Worm (Caenorhabditis elegans) whole organism, L1 larva: Measurements from ENCODE around the gene F21F8.5.
A peak's percentile ranks its signal among the peaks of the same experiment; 100 is the strongest.

ENCODE experiments used
- C16A3.4 ChIP-seq: fragments of 150-350 bp; optimal IDR thresholded peaks from 2 replicates; lab custom pipeline; 2014; ENCODE audit warnings: missing biosample characterization, missing genetic modification characterization
- F16B12.6 ChIP-seq: fragments of 150-350 bp; optimal IDR thresholded peaks from 2 replicates; lab custom pipeline; 2014; ENCODE audit warnings: missing biosample characterization, missing genetic modification characterization
- alr-1 ChIP-seq: fragments of 200-800 bp; sonication (Bioruptor generic); optimal IDR thresholded peaks from 2 replicates; lab custom pipeline; 2018; ENCODE audit warnings: borderline replicate concordance, mild to moderate bottlenecking, missing genetic modification characterization, missing compliant biosample characterization
- blmp-1 ChIP-seq: fragments of 150-350 bp; optimal IDR thresholded peaks from 2 replicates; lab custom pipeline; 2014; ENCODE audit warnings: missing biosample characterization, missing genetic modification characterization
- ceh-8 ChIP-seq: fragments of 200-800 bp; sonication (Bioruptor generic); optimal IDR thresholded peaks from 2 replicates; lab custom pipeline; 2018; ENCODE audit warnings: mild to moderate bottlenecking, missing genetic modification characterization, moderate library complexity, missing compliant biosample characterization
- ceh-82 ChIP-seq, 3 experiments: fragments of 150-350 bp in 1 of 3; sonication (generic microtip) in 2 of 3; optimal IDR thresholded peaks; 2 replicates each; lab custom pipeline; 2014 to 2017; ENCODE audit warnings: missing biosample characterization in 3 of 3, missing genetic modification characterization in 3 of 3
- ceh-90 ChIP-seq: sonication (generic microtip); optimal IDR thresholded peaks from 2 replicates; lab custom pipeline; 2016; ENCODE audit warnings: missing genetic modification characterization, missing compliant biosample characterization
- dpl-1 ChIP-seq, 3 experiments: fragments of 150-350 bp in 2 of 3; sonication (generic microtip) in 1 of 3; optimal IDR thresholded peaks; 2 replicates each; lab custom pipeline; 2014 to 2017; ENCODE audit warnings: missing biosample characterization in 3 of 3, missing genetic modification characterization in 3 of 3, missing genetic modification reagents in 3 of 3
- dsc-1 ChIP-seq: sonication (generic microtip); optimal IDR thresholded peaks from 2 replicates; lab custom pipeline; 2016; ENCODE audit warnings: mild to moderate bottlenecking, missing genetic modification characterization, missing compliant biosample characterization
- efl-1 ChIP-seq, 4 experiments: fragments of 150-350 bp; optimal IDR thresholded peaks in 3 of 4; peaks in 1 of 4; 1 replicate in 1 of 4; 2 replicates in 3 of 4; lab custom pipeline; 2014; ENCODE audit warnings: missing biosample characterization in 2 of 4, missing genetic modification characterization in 2 of 4, missing genetic modification reagents in 2 of 4
- efl-3 ChIP-seq: fragments of 200-800 bp; sonication (Bioruptor generic); optimal IDR thresholded peaks from 2 replicates; lab custom pipeline; 2018; ENCODE audit warnings: mild to moderate bottlenecking, missing genetic modification characterization, missing compliant biosample characterization
- egl-27 ChIP-seq, 2 experiments: fragments of 150-350 bp in 1 of 2; sonication (generic microtip); optimal IDR thresholded peaks; 3 replicates each; lab custom pipeline; 2017 to 2018; ENCODE audit warnings: missing biosample characterization in 2 of 2, missing genetic modification characterization in 2 of 2, missing genetic modification reagents in 2 of 2
- elt-2 ChIP-seq: sonication (generic microtip); optimal IDR thresholded peaks from 2 replicates; lab custom pipeline; 2016; ENCODE audit warnings: missing genetic modification characterization, mild to moderate bottlenecking, inconsistent platforms, missing compliant biosample characterization, missing genetic modification reagents
- fkh-4 ChIP-seq: sonication (generic microtip); optimal IDR thresholded peaks from 2 replicates; lab custom pipeline; 2016; ENCODE audit warnings: missing compliant biosample characterization, missing genetic modification characterization, borderline replicate concordance
- fkh-8 ChIP-seq: sonication (generic microtip); optimal IDR thresholded peaks from 2 replicates; lab custom pipeline; 2016; ENCODE audit warnings: mild to moderate bottlenecking, missing genetic modification characterization, missing compliant biosample characterization
- hpl-2 ChIP-seq: fragments of 150-350 bp; optimal IDR thresholded peaks from 2 replicates; lab custom pipeline; 2014; ENCODE audit warnings: missing biosample characterization, missing genetic modification reagents, missing genetic modification characterization
- jun-1 ChIP-seq: fragments of 150-350 bp; optimal IDR thresholded peaks from 2 replicates; lab custom pipeline; 2014; ENCODE audit warnings: missing biosample characterization, missing genetic modification reagents, missing genetic modification characterization
- lin-13 ChIP-seq: fragments of 150-350 bp; optimal IDR thresholded peaks from 2 replicates; lab custom pipeline; 2014; ENCODE audit warnings: missing biosample characterization, missing genetic modification reagents, missing genetic modification characterization
- lin-15B ChIP-seq: fragments of 150-350 bp; sonication (generic microtip); optimal IDR thresholded peaks from 3 replicates; lab custom pipeline; 2014; ENCODE audit warnings: missing biosample characterization, missing genetic modification characterization
- lin-35 ChIP-seq, 2 experiments: fragments of 150-350 bp; optimal IDR thresholded peaks; 2 replicates each; lab custom pipeline; 2014; ENCODE audit warnings: missing biosample characterization in 2 of 2, missing genetic modification characterization in 2 of 2, missing genetic modification reagents in 2 of 2
- lin-39 ChIP-seq: fragments of 150-350 bp; optimal IDR thresholded peaks from 2 replicates; lab custom pipeline; 2014; ENCODE audit warnings: missing biosample characterization, missing genetic modification reagents, missing genetic modification characterization
- mep-1 ChIP-seq: fragments of 150-350 bp; optimal IDR thresholded peaks from 2 replicates; lab custom pipeline; 2014; ENCODE audit warnings: missing biosample characterization, missing genetic modification characterization
- nhr-20 ChIP-seq: sonication (generic microtip); optimal IDR thresholded peaks from 2 replicates; lab custom pipeline; 2016; ENCODE audit warnings: mild to moderate bottlenecking, missing genetic modification characterization, missing compliant biosample characterization
- nhr-71 ChIP-seq: sonication (generic microtip); optimal IDR thresholded peaks from 2 replicates; lab custom pipeline; 2016; ENCODE audit warnings: mild to moderate bottlenecking, missing genetic modification characterization, moderate library complexity, missing compliant biosample characterization
- nhr-85 ChIP-seq: sonication (generic microtip); peaks from one replicate; lab custom pipeline; 2016; ENCODE audit warnings: missing genetic modification characterization, inconsistent platforms, missing compliant biosample characterization
- nhr-90 ChIP-seq: sonication (generic microtip); optimal IDR thresholded peaks from 2 replicates; lab custom pipeline; 2016; ENCODE audit warnings: mild to moderate bottlenecking, missing genetic modification characterization, missing compliant biosample characterization; ENCODE audit not compliant: poor library complexity
- rnt-1 ChIP-seq: sonication (generic microtip); optimal IDR thresholded peaks from 2 replicates; lab custom pipeline; 2016; ENCODE audit warnings: mild to moderate bottlenecking, missing genetic modification characterization, moderate library complexity, missing compliant biosample characterization
- snpc-4 ChIP-seq: fragments of 150-350 bp; optimal IDR thresholded peaks from 2 replicates; lab custom pipeline; 2014; ENCODE audit warnings: missing biosample characterization, missing genetic modification characterization
- snu-23 ChIP-seq: sonication (generic microtip); optimal IDR thresholded peaks from 2 replicates; lab custom pipeline; 2016; ENCODE audit warnings: missing genetic modification characterization, missing compliant biosample characterization
- sox-4 ChIP-seq: sonication (generic microtip); optimal IDR thresholded peaks from 2 replicates; lab custom pipeline; 2016; ENCODE audit warnings: missing genetic modification characterization, missing compliant biosample characterization
- sup-37 ChIP-seq: fragments of 200-800 bp; sonication (Bioruptor generic); optimal IDR thresholded peaks from 2 replicates; lab custom pipeline; 2018; ENCODE audit warnings: mild to moderate bottlenecking, missing genetic modification characterization, missing compliant biosample characterization
- tbx-2 ChIP-seq: sonication (generic microtip); optimal IDR thresholded peaks from 2 replicates; lab custom pipeline; 2016; ENCODE audit warnings: missing genetic modification characterization, missing compliant biosample characterization
- tlp-1 ChIP-seq: fragments of 150-350 bp; optimal IDR thresholded peaks from 2 replicates; lab custom pipeline; 2014; ENCODE audit warnings: missing biosample characterization, missing genetic modification characterization
- unc-30 ChIP-seq: sonication (generic microtip); optimal IDR thresholded peaks from 2 replicates; lab custom pipeline; 2017; ENCODE audit warnings: missing biosample characterization, missing genetic modification characterization
- vab-15 ChIP-seq: sonication (generic microtip); optimal IDR thresholded peaks from 2 replicates; lab custom pipeline; 2017; ENCODE audit warnings: missing genotype, mild to moderate bottlenecking, missing genetic modification characterization, missing compliant biosample characterization
- ztf-11 ChIP-seq, 2 experiments: sonication (generic microtip); optimal IDR thresholded peaks; 2 replicates each; lab custom pipeline; 2016 to 2017; ENCODE audit warnings: missing genetic modification characterization in 2 of 2, missing biosample characterization in 1 of 2, missing compliant biosample characterization in 1 of 2

The F21F8.5 gene

DNA sequence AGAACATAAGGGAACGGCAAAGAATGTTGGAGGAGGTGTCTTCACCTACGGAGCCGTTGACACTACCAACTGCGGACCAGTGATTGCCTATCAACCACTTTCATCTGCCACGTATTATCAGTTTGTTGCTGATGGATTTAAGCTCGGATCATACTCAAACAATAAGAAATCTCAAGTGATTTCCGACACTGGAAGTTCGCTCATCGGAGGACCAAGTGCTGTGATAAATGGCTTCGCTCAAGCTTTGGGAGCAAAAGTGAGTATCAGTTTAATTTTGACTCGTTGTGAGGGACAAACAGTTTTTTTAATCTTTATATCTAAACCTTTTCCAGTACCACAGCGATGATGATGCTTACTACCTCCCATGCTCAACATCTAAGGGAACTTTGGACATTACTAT is 5.3 kb upstream of the F21F8.5 start:
- TF ChIP-seq tbx-2 (no peak), F16B12.6 (no peak), ztf-11 (tag; optimal IDR thresholded peaks at IDR 0.05; lab: Kevin White, UChicago) (no peak), egl-27 (tag; optimal IDR thresholded peaks at IDR 0.05; lab: Kevin White, UChicago) (no peak), fkh-8 (tag; lab: Kevin White, UChicago) (no peak), vab-15 (no peak), lin-13 (GFP tag; lab: Kevin White, UChicago) (no peak), ceh-90 (tag; lab: Kevin White, UChicago) (no peak), ceh-82 (tag; optimal IDR thresholded peaks at IDR 0.05; lab: Kevin White, UChicago) (no peak), lin-15B (no peak), efl-3 (no peak), blmp-1 (tag; lab: Kevin White, UChicago) (no peak), fkh-4 (no peak), unc-30 (tag; lab: Kevin White, UChicago) (no peak), hpl-2 (GFP tag; lab: Kevin White, UChicago) (no peak), sox-4 (tag; lab: Kevin White, UChicago) (no peak), jun-1 (tag; lab: Kevin White, UChicago) (no peak), C16A3.4 (tag; lab: Kevin White, UChicago) (no peak), nhr-20 (tag; lab: Kevin White, UChicago) (no peak), snu-23 (GFP tag; lab: Kevin White, UChicago) (no peak)
- TF ChIP-seq, all 84 proteins: peak for 0

DNA sequence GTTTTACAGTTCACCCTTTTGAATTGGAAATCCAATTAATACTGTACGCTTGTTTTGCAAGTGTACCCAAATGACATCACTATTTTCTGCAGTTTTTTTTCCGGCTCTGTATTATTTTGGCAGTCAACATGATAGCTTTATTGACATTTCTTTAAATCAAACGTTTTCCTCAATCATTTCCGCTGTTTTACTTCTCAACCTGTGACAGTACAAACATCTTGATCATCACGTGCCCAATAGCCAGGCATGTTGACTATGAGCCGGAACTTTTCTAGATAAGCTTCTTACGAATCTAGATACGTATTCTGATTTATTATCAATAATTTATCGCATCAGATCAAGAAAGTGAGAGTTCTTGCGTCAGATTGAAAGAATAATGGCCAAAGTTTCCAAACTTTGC is 3.7 kb upstream of the F21F8.5 start:
- no peak for TF ChIP-seq dsc-1 (tag; lab: Kevin White, UChicago)
- TF ChIP-seq rnt-1 = no peak
- peak; percentile 12 for TF ChIP-seq nhr-90 (tag; lab: Kevin White, UChicago)
- TF ChIP-seq elt-2 (tag; lab: Kevin White, UChicago) = peak; percentile 97
- TF ChIP-seq lin-39 (tag; lab: Kevin White, UChicago) = no peak
- peak in 1 of 2 experiments; percentile 6 for TF ChIP-seq lin-35 (GFP tag; optimal IDR thresholded peaks at IDR 0.05; lab: Kevin White, UChicago)
- TF ChIP-seq nhr-71 (tag; lab: Kevin White, UChicago) = peak; percentile 13
- peak; percentile 23 for TF ChIP-seq nhr-20 (tag; lab: Kevin White, UChicago)
- TF ChIP-seq C16A3.4 (tag; lab: Kevin White, UChicago) = no peak

DNA sequence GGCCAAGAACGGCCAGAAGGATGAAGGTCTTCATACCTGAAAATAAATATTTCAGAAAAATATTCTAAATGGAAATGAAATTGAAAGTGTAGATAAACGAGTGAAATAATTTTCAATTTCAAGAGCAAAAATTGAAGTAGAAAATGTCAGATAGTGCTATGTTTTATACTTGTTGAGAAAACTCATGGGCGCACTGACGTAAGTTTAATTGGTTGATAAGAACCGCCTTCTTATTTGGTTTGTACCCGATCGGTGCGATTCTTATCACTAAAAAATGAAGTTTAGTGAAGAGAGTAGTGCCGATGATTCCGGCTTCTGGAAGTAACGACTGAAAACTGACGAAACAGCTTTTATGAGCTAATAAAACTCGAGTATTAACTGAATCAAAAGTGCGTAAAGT is 2.8 kb upstream of the F21F8.5 start, which contains the start of the genes asp-6 and asp-12:
asp-6 (minus strand) TSS at position 36 of the 400 bp plus-strand sequence.
asp-12 (plus strand) TSS at position 309 of the 400 bp plus-strand sequence.
- TF ChIP-seq dpl-1 (GFP tag; optimal IDR thresholded peaks at IDR 0.05; lab: Kevin White, UChicago) (no peak), fkh-4 (no peak), lin-35 (GFP tag; optimal IDR thresholded peaks at IDR 0.05; lab: Kevin White, UChicago) (peak in 1 of 2 experiments; percentile 8), elt-2 (tag; lab: Kevin White, UChicago) (peak; percentile 86), ceh-82 (tag; optimal IDR thresholded peaks at IDR 0.05; lab: Kevin White, UChicago) (no peak), alr-1 (tag; lab: Kevin White, UChicago) (no peak), sup-37 (GFP tag; lab: Kevin White, UChicago) (no peak), ceh-8 (GFP tag; lab: Kevin White, UChicago) (no peak), snpc-4 (tag; lab: Kevin White, UChicago) (no peak), nhr-85 (no peak), efl-1 (optimal IDR thresholded peaks at IDR 0.05; lab: Kevin White, UChicago) (no peak), efl-1 (GFP tag; optimal IDR thresholded peaks at IDR 0.05 in 1 of 2; lab: Kevin White, UChicago) (peak in 1 of 2 experiments; percentile 74), mep-1 (tag; lab: Kevin White, UChicago) (no peak), tlp-1 (tag; lab: Kevin White, UChicago) (no peak)
- TF ChIP-seq, all 84 proteins: peak for 3
